Fruit fly (Drosophila melanogaster) whole organism, prepupa: Measurements from ENCODE around the gene CG17272.
A peak's percentile ranks its signal among the peaks of the same experiment; 100 is the strongest.

Experiments used
- Blimp-1 ChIP-seq: fragments of 200-800 bp; sonication (Bioruptor generic); optimal IDR thresholded peaks from 3 replicates; lab custom pipeline; 2017; ENCODE audit warnings: missing biosample characterization, missing genetic modification characterization, mild to moderate bottlenecking, moderate library complexity, missing genetic modification reagents
- CG10631 ChIP-seq: fragments of 200-800 bp; sonication (Bioruptor generic); optimal IDR thresholded peaks from 2 replicates; lab custom pipeline; 2016; ENCODE audit warnings: missing biosample characterization, missing genetic modification characterization
- CG10669 ChIP-seq: fragments of 200-800 bp; sonication (Bioruptor generic); optimal IDR thresholded peaks from 3 replicates; lab custom pipeline; 2018; ENCODE audit warnings: missing biosample characterization, mild to moderate bottlenecking, missing genetic modification characterization, moderate library complexity
- CG11294 ChIP-seq: fragments of 200-800 bp; sonication (Bioruptor generic); IDR thresholded peaks from 2 replicates; pipeline ENCODE4 v1.3.6; 2022; ENCODE audit warnings: missing biosample characterization, missing genetic modification characterization
- CG11762 ChIP-seq: fragments of 200-800 bp; sonication (Bioruptor generic); optimal IDR thresholded peaks from 3 replicates; lab custom pipeline; 2016; ENCODE audit warnings: missing biosample characterization, missing genetic modification characterization; ENCODE audit not compliant: insufficient read depth
- CG11902 ChIP-seq: fragments of 200-800 bp; sonication (Bioruptor generic); optimal IDR thresholded peaks from 3 replicates; lab custom pipeline; 2016; ENCODE audit warnings: missing biosample characterization, missing genetic modification characterization
- CG1621 ChIP-seq: fragments of 200-800 bp; sonication (Bioruptor generic); optimal IDR thresholded peaks from 3 replicates; lab custom pipeline; 2018; ENCODE audit warnings: missing biosample characterization, mild to moderate bottlenecking, missing genetic modification characterization
- CG16779 ChIP-seq: fragments of 200-800 bp; sonication (Bioruptor generic); optimal IDR thresholded peaks from 3 replicates; lab custom pipeline; 2017; ENCODE audit warnings: missing biosample characterization, mild to moderate bottlenecking, missing genetic modification characterization
- CG3032 ChIP-seq: fragments of 200-800 bp; optimal IDR thresholded peaks from 2 replicates; lab custom pipeline; 2019; ENCODE audit warnings: missing biosample characterization, mild to moderate bottlenecking, missing genetic modification characterization, moderate library complexity
- CG32006 ChIP-seq: fragments of 200-800 bp; sonication (Bioruptor generic); optimal IDR thresholded peaks from 3 replicates; lab custom pipeline; 2017; ENCODE audit warnings: missing biosample characterization, mild to moderate bottlenecking, missing genetic modification characterization
- CG34406 ChIP-seq: fragments of 200-800 bp; sonication (Bioruptor generic); optimal IDR thresholded peaks from 3 replicates; lab custom pipeline; 2016; ENCODE audit warnings: missing biosample characterization, missing genetic modification characterization
- CG3919 ChIP-seq: fragments of 200-800 bp; sonication (Bioruptor generic); optimal IDR thresholded peaks from 3 replicates; lab custom pipeline; 2016; ENCODE audit warnings: missing biosample characterization, missing genetic modification characterization
- CG4318 ChIP-seq: fragments of 200-800 bp; sonication (Bioruptor generic); optimal IDR thresholded peaks from 3 replicates; lab custom pipeline; 2017; ENCODE audit warnings: missing biosample characterization, mild to moderate bottlenecking, missing genetic modification characterization
- CG6163 ChIP-seq: fragments of 200-800 bp; sonication (Bioruptor generic); IDR thresholded peaks from 3 replicates; pipeline ENCODE4 v1.3.6; 2022; ENCODE audit warnings: missing biosample characterization, missing genetic modification characterization
- CG6276 ChIP-seq: fragments of 200-800 bp; sonication (Bioruptor generic); optimal IDR thresholded peaks from 2 replicates; lab custom pipeline; 2017; ENCODE audit warnings: missing biosample characterization, mild to moderate bottlenecking, missing genetic modification characterization
- CG6792 ChIP-seq: fragments of 200-800 bp; sonication (Bioruptor generic); optimal IDR thresholded peaks from 3 replicates; lab custom pipeline; 2016; ENCODE audit warnings: missing biosample characterization, missing genetic modification characterization
- CG6808 ChIP-seq: fragments of 200-800 bp; sonication (Bioruptor generic); optimal IDR thresholded peaks from 3 replicates; lab custom pipeline; 2017; ENCODE audit warnings: missing biosample characterization, missing genetic modification characterization, mild to moderate bottlenecking, moderate library complexity, missing genetic modification reagents
- CG6854 ChIP-seq: fragments of 200-800 bp; sonication (Bioruptor generic); optimal IDR thresholded peaks from 2 replicates; lab custom pipeline; 2017; ENCODE audit warnings: missing biosample characterization, mild to moderate bottlenecking, missing genetic modification characterization
- CG8119 ChIP-seq: fragments of 200-800 bp; sonication (Bioruptor generic); IDR thresholded peaks from 3 replicates; pipeline ENCODE4 v1.3.6; 2022; ENCODE audit warnings: missing biosample characterization, missing genetic modification characterization
- CG8319 ChIP-seq: fragments of 200-800 bp; sonication (Bioruptor generic); optimal IDR thresholded peaks from 3 replicates; lab custom pipeline; 2016; ENCODE audit warnings: missing biosample characterization, missing genetic modification characterization
- CG8632 ChIP-seq: fragments of 200-800 bp; sonication (Bioruptor generic); optimal IDR thresholded peaks from 3 replicates; lab custom pipeline; 2016; ENCODE audit warnings: missing biosample characterization, missing genetic modification characterization
- CG9139 ChIP-seq: fragments of 200-800 bp; sonication (Bioruptor generic); optimal IDR thresholded peaks from 3 replicates; lab custom pipeline; 2017; ENCODE audit warnings: missing biosample characterization, mild to moderate bottlenecking, missing genetic modification characterization
- Eip75B ChIP-seq: fragments of 200-800 bp; sonication (Bioruptor generic); optimal IDR thresholded peaks from 3 replicates; lab custom pipeline; 2016; ENCODE audit warnings: missing biosample characterization, missing genetic modification characterization
- Eip78C ChIP-seq: fragments of 200-800 bp; sonication (Bioruptor generic); peaks from one replicate; lab custom pipeline; 2016; ENCODE audit warnings: missing biosample characterization, missing genetic modification characterization
- Eip93F ChIP-seq: fragments of 200-800 bp; sonication (Bioruptor generic); optimal IDR thresholded peaks from 2 replicates; lab custom pipeline; 2016; ENCODE audit warnings: missing biosample characterization, mild to moderate bottlenecking, missing genetic modification characterization
- Ets21C ChIP-seq: fragments of 200-800 bp; sonication (Bioruptor generic); optimal IDR thresholded peaks from 3 replicates; lab custom pipeline; 2016; ENCODE audit warnings: missing biosample characterization, missing genetic modification characterization
- Ets96B ChIP-seq: fragments of 200-800 bp; optimal IDR thresholded peaks from 2 replicates; lab custom pipeline; 2019; ENCODE audit warnings: missing biosample characterization, mild to moderate bottlenecking, missing genetic modification characterization, moderate library complexity
- Gug ChIP-seq: fragments of 200-800 bp; sonication (Bioruptor generic); IDR thresholded peaks from 2 replicates; pipeline ENCODE4 v1.3.6; 2022; ENCODE audit warnings: missing biosample characterization, missing genetic modification characterization
- Hr38 ChIP-seq: sonication (Bioruptor generic); optimal IDR thresholded peaks from 2 replicates; lab custom pipeline; 2016; ENCODE audit warnings: missing biosample characterization, missing genetic modification characterization
- Lpt ChIP-seq: fragments of 200-800 bp; sonication (Bioruptor generic); optimal IDR thresholded peaks from 3 replicates; lab custom pipeline; 2016; ENCODE audit warnings: missing biosample characterization, missing genetic modification characterization
- OdsH ChIP-seq: fragments of 200-800 bp; sonication (Bioruptor generic); optimal IDR thresholded peaks from 3 replicates; lab custom pipeline; 2016; ENCODE audit warnings: missing biosample characterization, missing genetic modification characterization
- Smox ChIP-seq: fragments of 200-800 bp; sonication (Bioruptor generic); optimal IDR thresholded peaks from 3 replicates; lab custom pipeline; 2016; ENCODE audit warnings: missing biosample characterization, missing genetic modification characterization
- Sox102F ChIP-seq: fragments of 200-800 bp; sonication (Bioruptor generic); optimal IDR thresholded peaks from 2 replicates; lab custom pipeline; 2016; ENCODE audit warnings: missing biosample characterization, mild to moderate bottlenecking, missing genetic modification characterization
- Sox14 ChIP-seq: fragments of 200-800 bp; sonication (Bioruptor generic); optimal IDR thresholded peaks from 3 replicates; lab custom pipeline; 2016; ENCODE audit warnings: missing biosample characterization, missing genetic modification characterization
- Sox15 ChIP-seq: fragments of 200-800 bp; sonication (Bioruptor generic); optimal IDR thresholded peaks from 3 replicates; lab custom pipeline; 2016; ENCODE audit warnings: missing biosample characterization, missing genetic modification characterization
- achi ChIP-seq: fragments of 200-800 bp; sonication (Bioruptor generic); optimal IDR thresholded peaks from 3 replicates; lab custom pipeline; 2016; ENCODE audit warnings: missing biosample characterization, missing genetic modification characterization
- acj6 ChIP-seq: fragments of 200-800 bp; sonication (Bioruptor generic); optimal IDR thresholded peaks from 3 replicates; lab custom pipeline; 2016; ENCODE audit warnings: missing biosample characterization, missing genetic modification characterization
- cyc ChIP-seq: fragments of 200-800 bp; sonication (Bioruptor generic); optimal IDR thresholded peaks from 3 replicates; lab custom pipeline; 2016; ENCODE audit warnings: missing biosample characterization, missing genetic modification characterization
- dac ChIP-seq: fragments of 200-800 bp; sonication (Bioruptor generic); optimal IDR thresholded peaks from 2 replicates; lab custom pipeline; 2017; ENCODE audit warnings: missing biosample characterization, mild to moderate bottlenecking, missing genetic modification characterization
- dsx ChIP-seq: fragments of 200-800 bp; optimal IDR thresholded peaks from 3 replicates; lab custom pipeline; 2019; ENCODE audit warnings: missing biosample characterization, mild to moderate bottlenecking, missing genetic modification characterization, moderate library complexity; ENCODE audit not compliant: poor library complexity, severe bottlenecking
- esn ChIP-seq: fragments of 200-800 bp; sonication (Bioruptor generic); optimal IDR thresholded peaks from 2 replicates; lab custom pipeline; 2016; ENCODE audit warnings: missing biosample characterization, mild to moderate bottlenecking, missing genetic modification characterization, moderate library complexity
- fd59A ChIP-seq: fragments of 200-800 bp; sonication (Bioruptor generic); optimal IDR thresholded peaks from 2 replicates; lab custom pipeline; 2017; ENCODE audit warnings: missing biosample characterization, mild to moderate bottlenecking, missing genetic modification characterization, missing genetic modification reagents
- fd85E ChIP-seq: fragments of 200-800 bp; sonication (Bioruptor generic); optimal IDR thresholded peaks from 3 replicates; lab custom pipeline; 2016; ENCODE audit warnings: missing biosample characterization, missing genetic modification characterization
- fkh ChIP-seq: fragments of 200-800 bp; sonication (Bioruptor generic); optimal IDR thresholded peaks from 3 replicates; lab custom pipeline; 2017; ENCODE audit warnings: missing biosample characterization, mild to moderate bottlenecking, missing genetic modification characterization, moderate library complexity
- lz ChIP-seq: fragments of 200-800 bp; sonication (Bioruptor generic); optimal IDR thresholded peaks from 3 replicates; lab custom pipeline; 2016; ENCODE audit warnings: missing biosample characterization, missing genetic modification characterization
- net ChIP-seq: fragments of 200-800 bp; sonication (Bioruptor generic); optimal IDR thresholded peaks from 3 replicates; lab custom pipeline; 2016; ENCODE audit warnings: missing biosample characterization, missing genetic modification characterization
- pdm3 ChIP-seq: fragments of 200-800 bp; sonication (Bioruptor generic); optimal IDR thresholded peaks from 3 replicates; lab custom pipeline; 2016; ENCODE audit warnings: missing biosample characterization, missing genetic modification characterization
- salr ChIP-seq, 2 experiments: fragments of 200-800 bp; sonication (Bioruptor generic); optimal IDR thresholded peaks; 3 replicates each; lab custom pipeline; 2016 to 2018; ENCODE audit warnings: missing biosample characterization in 2 of 2, missing genetic modification characterization in 2 of 2, mild to moderate bottlenecking in 1 of 2
- spab ChIP-seq: fragments of 200-800 bp; sonication (Bioruptor generic); optimal IDR thresholded peaks from 2 replicates; lab custom pipeline; 2017; ENCODE audit warnings: missing biosample characterization, mild to moderate bottlenecking, missing genetic modification characterization, missing genetic modification reagents
- ss ChIP-seq, 2 experiments: fragments of 200-800 bp; sonication (Bioruptor generic); optimal IDR thresholded peaks; 2 replicates in 1 of 2; 3 replicates in 1 of 2; lab custom pipeline; 2017 to 2018; ENCODE audit warnings: mild to moderate bottlenecking in 2 of 2, missing biosample characterization in 2 of 2, missing genetic modification characterization in 2 of 2, moderate library complexity in 1 of 2
- topi ChIP-seq: fragments of 200-800 bp; sonication (Bioruptor generic); optimal IDR thresholded peaks from 3 replicates; lab custom pipeline; 2016; ENCODE audit warnings: missing biosample characterization, missing genetic modification characterization

CG17272 gene

dm6 chr3R:20782104-20782654, 41.9 kb downstream of the CG17272 start:
- TF ChIP-seq Eip78C (peak; percentile 94), CG6163 (GFP tag; lab: Robert Waterston, UW) (peak; percentile 88), CG32006 (GFP tag; lab: Kevin White, UChicago) (peak; percentile 94), CG11902 (GFP tag; lab: Kevin White, UChicago) (peak; percentile 70), Eip93F (GFP tag; lab: Kevin White, UChicago) (peak; percentile 19), cyc (peak; percentile 79), CG8632 (peak; percentile 90), CG11762 (GFP tag; lab: Kevin White, UChicago) (peak; percentile 79), lz (GFP tag; lab: Kevin White, UChicago) (peak; percentile 82), Gug (peak; percentile 85), CG9139 (GFP tag; lab: Kevin White, UChicago) (peak; percentile 79), Blimp-1 (GFP tag; lab: Kevin White, UChicago) (peak; percentile 76), ss (GFP tag; optimal IDR thresholded peaks at IDR 0.05; lab: Kevin White, UChicago) (peak; percentile 85 to 87), CG16779 (tag; lab: Kevin White, UChicago) (peak; percentile 76), Eip75B (GFP tag; lab: Kevin White, UChicago) (peak; percentile 80), Sox15 (GFP tag; lab: Kevin White, UChicago) (peak; percentile 75), fd85E (GFP tag; lab: Kevin White, UChicago) (no peak), dac (GFP tag; lab: Kevin White, UChicago) (peak; percentile 67), net (GFP tag; lab: Kevin White, UChicago) (peak; percentile 83), Ets21C (GFP tag; lab: Kevin White, UChicago) (peak; percentile 59), topi (GFP tag; lab: Kevin White, UChicago) (peak; percentile 75), Sox102F (GFP tag; lab: Kevin White, UChicago) (peak; percentile 64), Ets96B (tag; lab: Kevin White, UChicago) (peak; percentile 94), acj6 (GFP tag; lab: Kevin White, UChicago) (peak; percentile 92), CG6276 (peak; percentile 82), Sox14 (GFP tag; lab: Kevin White, UChicago) (peak; percentile 78), dsx (peak; percentile 89), CG3032 (peak; percentile 96), salr (GFP tag; optimal IDR thresholded peaks at IDR 0.05; lab: Kevin White, UChicago) (peak; percentile 81 to 92), CG6792 (GFP tag; lab: Kevin White, UChicago) (peak; percentile 86), CG34406 (GFP tag; lab: Kevin White, UChicago) (peak; percentile 87), CG6854 (GFP tag; lab: Kevin White, UChicago) (peak; percentile 29), fd59A (GFP tag; lab: Kevin White, UChicago) (peak; percentile 74), esn (GFP tag; lab: Kevin White, UChicago) (peak; percentile 87), fkh (GFP tag; lab: Kevin White, UChicago) (no peak), CG8119 (peak; percentile 80), CG6808 (GFP tag; lab: Kevin White, UChicago) (peak; percentile 88), Hr38 (no peak), OdsH (GFP tag; lab: Kevin White, UChicago) (peak; percentile 92), CG11294 (GFP tag; lab: Robert Waterston, UW) (peak; percentile 75), CG4318 (GFP tag; lab: Kevin White, UChicago) (peak; percentile 84), Lpt (GFP tag; lab: Kevin White, UChicago) (peak; percentile 84), Smox (peak; percentile 68), pdm3 (GFP tag; lab: Kevin White, UChicago) (peak; percentile 79), CG3919 (peak; percentile 88), achi (GFP tag; lab: Kevin White, UChicago) (peak; percentile 91), spab (GFP tag; lab: Kevin White, UChicago) (peak; percentile 91), CG8319 (GFP tag; lab: Kevin White, UChicago) (peak; percentile 78), CG10631 (GFP tag; lab: Kevin White, UChicago) (peak; percentile 96), CG1621 (tag; lab: Kevin White, UChicago) (peak; percentile 78), CG10669 (peak; percentile 91)
